Worm (Caenorhabditis elegans) whole organism, L4 larva: Measurements from ENCODE around the gene F28C10.3.

Experiments used
- F10B5.3 ChIP-seq: sonication (generic microtip); optimal IDR thresholded peaks from 2 replicates; lab custom pipeline; 2016; ENCODE audit warnings: mild to moderate bottlenecking, missing genetic modification characterization, missing compliant biosample characterization
- F44E2.7 ChIP-seq: fragments of 200-800 bp; sonication (Bioruptor generic); IDR thresholded peaks from 2 replicates; pipeline ENCODE4 v2.1.2; 2022; ENCODE audit warnings: missing genetic modification characterization, missing compliant biosample characterization
- F49E8.2 ChIP-seq: sonication (generic microtip); optimal IDR thresholded peaks from 2 replicates; lab custom pipeline; 2016; ENCODE audit warnings: missing compliant biosample characterization, mild to moderate bottlenecking, missing genetic modification characterization, borderline replicate concordance
- T20F7.1 ChIP-seq: fragments of 200-800 bp; sonication (Bioruptor generic); optimal IDR thresholded peaks from 2 replicates; lab custom pipeline; 2018; ENCODE audit warnings: mild to moderate bottlenecking, missing genetic modification characterization, missing compliant biosample characterization
- T26A8.4 ChIP-seq: fragments of 200-800 bp; sonication (Bioruptor generic); IDR thresholded peaks from 2 replicates; pipeline ENCODE4 v1.3.6; 2022; ENCODE audit warnings: missing genetic modification characterization, missing compliant biosample characterization
- Y48G9A.11 ChIP-seq: fragments of 200-800 bp; sonication (Bioruptor generic); IDR thresholded peaks from 2 replicates; pipeline ENCODE4 v1.3.6; 2022; ENCODE audit warnings: missing genetic modification reagents, missing genetic modification characterization, missing compliant biosample characterization
- Y75B8A.6 ChIP-seq: fragments of 200-800 bp; sonication (Bioruptor generic); IDR thresholded peaks from 2 replicates; pipeline ENCODE4 v1.3.6; 2022; ENCODE audit warnings: missing genetic modification reagents, missing genetic modification characterization, missing compliant biosample characterization
- ZK546.5 ChIP-seq, 2 experiments: sonication (generic microtip); optimal IDR thresholded peaks; 2 replicates each; lab custom pipeline; 2017; ENCODE audit warnings: missing biosample characterization in 2 of 2, missing genetic modification characterization in 2 of 2
- attf-4 ChIP-seq: sonication (generic microtip); optimal IDR thresholded peaks from 3 replicates; lab custom pipeline; 2017; ENCODE audit warnings: missing biosample characterization, missing genetic modification characterization
- ceh-20 ChIP-seq: fragments of 200-800 bp; sonication (Bioruptor generic); IDR thresholded peaks from 2 replicates; pipeline ENCODE4 v1.3.6; 2022; ENCODE audit warnings: missing genetic modification reagents, missing genetic modification characterization, missing compliant biosample characterization
- ceh-32 ChIP-seq: sonication (generic microtip); optimal IDR thresholded peaks from 2 replicates; lab custom pipeline; 2016; ENCODE audit warnings: mild to moderate bottlenecking, missing genetic modification characterization, missing compliant biosample characterization; ENCODE audit not compliant: poor library complexity
- ceh-44 ChIP-seq: fragments of 200-800 bp; sonication (Bioruptor generic); IDR thresholded peaks from 2 replicates; pipeline ENCODE4 v1.3.6; 2022; ENCODE audit warnings: missing genetic modification reagents, missing genetic modification characterization, missing compliant biosample characterization
- ces-1 ChIP-seq: fragments of 150-350 bp; sonication (generic microtip); optimal IDR thresholded peaks from 4 replicates; lab custom pipeline; 2014; ENCODE audit warnings: missing biosample characterization, missing genetic modification reagents, missing genetic modification characterization
- cey-2 ChIP-seq: sonication (generic microtip); optimal IDR thresholded peaks from 3 replicates; lab custom pipeline; 2017; ENCODE audit warnings: missing genetic modification characterization, mild to moderate bottlenecking, missing compliant biosample characterization, antibody characterized with exemption, borderline replicate concordance; ENCODE audit not compliant: insufficient read depth
- ctbp-1 ChIP-seq: fragments of 200-800 bp; sonication (Bioruptor generic); IDR thresholded peaks from 2 replicates; pipeline ENCODE4 v1.3.6; 2022; ENCODE audit warnings: missing genetic modification reagents, missing genetic modification characterization, missing compliant biosample characterization
- daf-16 ChIP-seq, 3 experiments: sonication (generic microtip); optimal IDR thresholded peaks; 2 replicates each; lab custom pipeline; 2016 to 2017; ENCODE audit warnings: missing genetic modification characterization in 3 of 3, missing genetic modification reagents in 3 of 3, mild to moderate bottlenecking in 2 of 3, missing compliant biosample characterization in 2 of 3, missing biosample characterization in 1 of 3, moderate library complexity in 1 of 3
- daf-19 ChIP-seq: fragments of 200-800 bp; sonication (Bioruptor generic); conservative IDR thresholded peaks from 2 replicates; pipeline ENCODE4 v1.3.6; 2022; ENCODE audit warnings: missing genetic modification characterization, missing compliant biosample characterization
- dmd-6 ChIP-seq: fragments of 200-800 bp; sonication (Bioruptor generic); IDR thresholded peaks from 2 replicates; pipeline ENCODE4 v1.3.6; 2022; ENCODE audit warnings: missing genetic modification reagents, missing genetic modification characterization, missing compliant biosample characterization
- dmd-8 ChIP-seq: fragments of 200-800 bp; sonication (Bioruptor generic); IDR thresholded peaks from 2 replicates; pipeline ENCODE4 v1.3.6; 2022; ENCODE audit warnings: missing genetic modification characterization, missing compliant biosample characterization
- dpl-1 ChIP-seq: fragments of 150-350 bp; optimal IDR thresholded peaks from 2 replicates; lab custom pipeline; 2014; ENCODE audit warnings: missing biosample characterization, missing genetic modification reagents, missing genetic modification characterization
- fos-1 ChIP-seq: fragments of 150-350 bp; optimal IDR thresholded peaks from 2 replicates; lab custom pipeline; 2014; ENCODE audit warnings: missing biosample characterization, missing genetic modification characterization
- gei-8 ChIP-seq: fragments of 200-800 bp; sonication (Bioruptor generic); optimal IDR thresholded peaks from 2 replicates; lab custom pipeline; 2018; ENCODE audit warnings: mild to moderate bottlenecking, missing genetic modification characterization, missing compliant biosample characterization
- hif-1 ChIP-seq, 2 experiments: sonication (generic microtip); optimal IDR thresholded peaks; 2 replicates each; lab custom pipeline; 2016 to 2017; ENCODE audit warnings: missing compliant biosample characterization in 2 of 2, missing genetic modification characterization in 2 of 2, missing genetic modification reagents in 2 of 2, missing genotype in 2 of 2, mild to moderate bottlenecking in 1 of 2
- lin-15B ChIP-seq: fragments of 150-350 bp; sonication (generic microtip); optimal IDR thresholded peaks from 3 replicates; lab custom pipeline; 2014; ENCODE audit warnings: missing biosample characterization, missing genetic modification characterization
- lin-29 ChIP-seq: fragments of 200-800 bp; sonication (Bioruptor generic); IDR thresholded peaks from 2 replicates; pipeline ENCODE4 v1.3.6; 2022; ENCODE audit warnings: missing genetic modification reagents, missing genetic modification characterization, missing compliant biosample characterization
- lir-3 ChIP-seq: sonication (generic microtip); optimal IDR thresholded peaks from 2 replicates; lab custom pipeline; 2016; ENCODE audit warnings: mild to moderate bottlenecking, missing genetic modification characterization, missing compliant biosample characterization
- mdl-1 ChIP-seq, 2 experiments: fragments of 150-350 bp in 1 of 2; sonication (generic microtip) in 1 of 2; optimal IDR thresholded peaks; 2 replicates each; lab custom pipeline; 2014 to 2017; ENCODE audit warnings: missing biosample characterization in 2 of 2, missing genetic modification characterization in 2 of 2
- mdt-29 ChIP-seq: fragments of 200-800 bp; sonication (Bioruptor generic); IDR thresholded peaks from 2 replicates; pipeline ENCODE4 v1.3.6; 2022; ENCODE audit warnings: missing genetic modification reagents, missing genetic modification characterization, missing compliant biosample characterization
- nhr-10 ChIP-seq: fragments of 150-350 bp; optimal IDR thresholded peaks from 2 replicates; lab custom pipeline; 2014; ENCODE audit warnings: missing biosample characterization, missing genetic modification characterization
- nhr-102 ChIP-seq: sonication (generic microtip); optimal IDR thresholded peaks from 2 replicates; lab custom pipeline; 2016; ENCODE audit warnings: mild to moderate bottlenecking, missing genetic modification characterization, moderate library complexity, missing compliant biosample characterization
- nhr-11 ChIP-seq: fragments of 150-350 bp; optimal IDR thresholded peaks from 2 replicates; lab custom pipeline; 2014; ENCODE audit warnings: missing biosample characterization, missing genetic modification characterization
- nhr-25 ChIP-seq: sonication (generic microtip); optimal IDR thresholded peaks from 2 replicates; lab custom pipeline; 2017; ENCODE audit warnings: missing genetic modification characterization, mild to moderate bottlenecking, missing compliant biosample characterization, antibody characterized with exemption, moderate library complexity, borderline replicate concordance; ENCODE audit not compliant: insufficient read depth
- nhr-48 ChIP-seq: sonication (generic microtip); optimal IDR thresholded peaks from 2 replicates; lab custom pipeline; 2016; ENCODE audit warnings: mild to moderate bottlenecking, missing genetic modification characterization, missing compliant biosample characterization
- nhr-76 ChIP-seq: fragments of 150-350 bp; optimal IDR thresholded peaks from 2 replicates; lab custom pipeline; 2014; ENCODE audit warnings: missing biosample characterization, missing genetic modification characterization
- pha-4 ChIP-seq, 2 experiments: fragments of 150-350 bp in 1 of 2; fragments of 200-800 bp in 1 of 2; sonication (Bioruptor generic) in 1 of 2; IDR thresholded peaks in 1 of 2; optimal IDR thresholded peaks in 1 of 2; 2 replicates each; pipeline versions ENCODE4 v1.3.6 to Lab custom; 2014 to 2022; ENCODE audit warnings: missing genetic modification characterization in 2 of 2, missing genetic modification reagents in 2 of 2, missing biosample characterization in 1 of 2, missing compliant biosample characterization in 1 of 2
- set-16 ChIP-seq: fragments of 200-800 bp; sonication (Bioruptor generic); IDR thresholded peaks from 2 replicates; pipeline ENCODE4 v1.3.6; 2022; ENCODE audit warnings: missing genetic modification reagents, missing genetic modification characterization, missing compliant biosample characterization
- tag-97 ChIP-seq: fragments of 200-800 bp; sonication (Bioruptor generic); IDR thresholded peaks from 2 replicates; pipeline ENCODE4 v1.3.6; 2022; ENCODE audit warnings: missing genetic modification characterization, missing compliant biosample characterization
- tra-1 ChIP-seq: fragments of 200-800 bp; sonication (Bioruptor generic); IDR thresholded peaks from 2 replicates; pipeline ENCODE4 v1.3.6; 2022; ENCODE audit warnings: missing genetic modification reagents, missing genetic modification characterization, missing compliant biosample characterization
- unc-130 ChIP-seq: sonication (generic microtip); optimal IDR thresholded peaks from 2 replicates; lab custom pipeline; 2016; ENCODE audit warnings: missing genetic modification reagents, missing genetic modification characterization, missing compliant biosample characterization
- unc-62 ChIP-seq, 3 experiments: fragments of 150-350 bp in 1 of 3; sonication (generic microtip); optimal IDR thresholded peaks in 2 of 3; peaks in 1 of 3; 1 replicate in 1 of 3; 2 replicates in 2 of 3; lab custom pipeline; 2014 to 2017; ENCODE audit warnings: missing biosample characterization in 3 of 3, missing genetic modification characterization in 3 of 3, missing genetic modification reagents in 3 of 3, missing genotype in 1 of 3
- vab-7 ChIP-seq: fragments of 200-800 bp; sonication (Bioruptor generic); IDR thresholded peaks from 2 replicates; pipeline ENCODE4 v1.3.6; 2022; ENCODE audit warnings: missing genetic modification reagents, missing genetic modification characterization, missing compliant biosample characterization
- zag-1 ChIP-seq: fragments of 150-350 bp; optimal IDR thresholded peaks from 2 replicates; lab custom pipeline; 2014; ENCODE audit warnings: missing biosample characterization, missing genetic modification characterization
- zfp-2 ChIP-seq: sonication (generic microtip); optimal IDR thresholded peaks from 2 replicates; lab custom pipeline; 2016; ENCODE audit warnings: mild to moderate bottlenecking, missing genetic modification characterization, missing compliant biosample characterization
- zip-2 ChIP-seq: fragments of 150-350 bp; optimal IDR thresholded peaks from 2 replicates; lab custom pipeline; 2014; ENCODE audit warnings: missing biosample characterization, missing genetic modification characterization
- ztf-11 ChIP-seq: fragments of 150-350 bp; optimal IDR thresholded peaks from 2 replicates; lab custom pipeline; 2014; ENCODE audit warnings: missing biosample characterization, missing genetic modification characterization
- ztf-7 ChIP-seq: fragments of 150-350 bp; optimal IDR thresholded peaks from 2 replicates; lab custom pipeline; 2014; ENCODE audit warnings: missing biosample characterization, missing genetic modification characterization

The F28C10.3 gene

ce11 chrX:492919-493318 lies 42.7 kb downstream of the F28C10.3 start, which contains the start of gene B0310.1:
TSS of gene B0310.1 (plus strand) at chrX:493228.
- TF ChIP-seq zip-2 (tag; lab: Kevin White, UChicago), result no peak
- no peak for TF ChIP-seq nhr-25 (tag; lab: Kevin White, UChicago)
- peak in 1 of 2 experiments; percentile 63 for TF ChIP-seq daf-16 (GFP tag; optimal IDR thresholded peaks at IDR 0.05; lab: Kevin White, UChicago)
- TF ChIP-seq daf-16 (tag; optimal IDR thresholded peaks at IDR 0.05; lab: Kevin White, UChicago), result no peak
- TF ChIP-seq nhr-10 (tag; lab: Kevin White, UChicago), result no peak
- no peak for TF ChIP-seq zfp-2 (tag; lab: Kevin White, UChicago)
- no peak for TF ChIP-seq cey-2 (tag; lab: Kevin White, UChicago)

ce11 chrX:489635-490105 lies 46.0 kb downstream of the F28C10.3 start, which contains the start of gene egl-17:
TSS of gene egl-17 (plus strand) at chrX:489685.
- TF ChIP-seq ces-1 (GFP tag; lab: Kevin White, UChicago) (peak; percentile 24), ceh-32 (peak; percentile 33), ZK546.5 (tag; optimal IDR thresholded peaks at IDR 0.05; lab: Kevin White, UChicago) (no peak), daf-19 (GFP tag; lab: Robert Waterston, UW) (peak; percentile 88), dmd-8 (GFP tag; lab: Robert Waterston, UW) (peak; percentile 91), vab-7 (GFP tag; lab: Robert Waterston, UW) (peak; percentile 97), nhr-48 (tag; lab: Kevin White, UChicago) (peak; percentile 79), lir-3 (tag; lab: Kevin White, UChicago) (peak; percentile 72), zag-1 (tag; lab: Kevin White, UChicago) (no peak), tag-97 (GFP tag; lab: Robert Waterston, UW) (no peak), tra-1 (peak; percentile 94), nhr-10 (tag; lab: Kevin White, UChicago) (no peak), F10B5.3 (tag; lab: Kevin White, UChicago) (peak; percentile 83), ztf-7 (tag; lab: Kevin White, UChicago) (peak; percentile 69), lin-15B (no peak), mdt-29 (GFP tag; lab: Robert Waterston, UW) (peak; percentile 61; the same call in 1 of the 2 replicates), fos-1 (no peak), ztf-11 (tag; lab: Kevin White, UChicago) (no peak), hif-1 (tag; optimal IDR thresholded peaks at IDR 0.05; lab: Kevin White, UChicago) (no peak), lin-29 (GFP tag; lab: Robert Waterston, UW) (peak; percentile 82), gei-8 (peak; percentile 94), mdl-1 (tag; optimal IDR thresholded peaks at IDR 0.05; lab: Kevin White, UChicago) (peak in 1 of 2 experiments; percentile 80), set-16 (GFP tag; lab: Robert Waterston, UW) (no peak), ceh-20 (GFP tag; lab: Robert Waterston, UW) (peak; percentile 87), F44E2.7 (GFP tag; lab: Robert Waterston, UW) (peak; percentile 94), ceh-44 (GFP tag; lab: Robert Waterston, UW) (peak; percentile 77), attf-4 (no peak), T26A8.4 (peak; percentile 90; the same call in 1 of the 2 replicates), ctbp-1 (peak; percentile 94), F49E8.2 (tag; lab: Kevin White, UChicago) (peak; percentile 77), nhr-76 (tag; lab: Kevin White, UChicago) (no peak), nhr-11 (tag; lab: Kevin White, UChicago) (peak; percentile 11), unc-62 (GFP tag; optimal IDR thresholded peaks at IDR 0.05 in 1 of 2; lab: Kevin White, UChicago) (peak in 1 of 2 experiments; percentile 65), unc-62 (tag; optimal IDR thresholded peaks at IDR 0.05; lab: Kevin White, UChicago) (no peak), Y75B8A.6 (GFP tag; lab: Robert Waterston, UW) (peak; percentile 84), T20F7.1 (GFP tag; lab: Kevin White, UChicago) (peak; percentile 57), unc-130 (GFP tag; lab: Kevin White, UChicago) (peak; percentile 60), Y48G9A.11 (peak; percentile 89), nhr-102 (tag; lab: Kevin White, UChicago) (no peak), dmd-6 (peak; percentile 66), dpl-1 (GFP tag; lab: Kevin White, UChicago) (peak; percentile 22), pha-4 (GFP tag; IDR thresholded peaks at IDR 0.05; lab: Robert Waterston, UW) (no peak; the same call in 1 of the 2 replicates), pha-4 (tag; optimal IDR thresholded peaks at IDR 0.05; lab: Kevin White, UChicago) (no peak)
